Worm (Caenorhabditis elegans) whole organism, mixed stage, embryonic: ENCODE results near the gene eat-17.

Source experiments
- bed-3 ChIP-seq: fragments of 200-800 bp; sonication (Bioruptor generic); optimal IDR thresholded peaks from 3 replicates; lab custom pipeline; 2018; ENCODE audit warnings: mild to moderate bottlenecking, missing genetic modification characterization, moderate library complexity, missing compliant biosample characterization
- blmp-1 ChIP-seq: fragments of 150-350 bp; optimal IDR thresholded peaks from 2 replicates; lab custom pipeline; 2014; ENCODE audit warnings: missing biosample characterization, missing genetic modification characterization
- ceh-39 ChIP-seq: fragments of 150-350 bp; optimal IDR thresholded peaks from 2 replicates; lab custom pipeline; 2014; ENCODE audit warnings: missing biosample characterization, missing genetic modification characterization
- ceh-83 ChIP-seq: fragments of 200-800 bp; sonication (Bioruptor generic); optimal IDR thresholded peaks from 2 replicates; lab custom pipeline; 2018; ENCODE audit warnings: mild to moderate bottlenecking, missing genetic modification characterization, missing compliant biosample characterization
- cnd-1 ChIP-seq: fragments of 200-800 bp; sonication (Bioruptor generic); optimal IDR thresholded peaks from 2 replicates; lab custom pipeline; 2018; ENCODE audit warnings: mild to moderate bottlenecking, missing genetic modification characterization, missing compliant biosample characterization
- drap-1 ChIP-seq: fragments of 200-800 bp; sonication (Bioruptor generic); optimal IDR thresholded peaks from 3 replicates; lab custom pipeline; 2018; ENCODE audit warnings: mild to moderate bottlenecking, missing genetic modification characterization, missing compliant biosample characterization
- elt-3 ChIP-seq: fragments of 150-350 bp; optimal IDR thresholded peaks from 2 replicates; lab custom pipeline; 2014; ENCODE audit warnings: missing biosample characterization, missing genetic modification characterization
- flh-1 ChIP-seq: fragments of 200-800 bp; sonication (Bioruptor generic); optimal IDR thresholded peaks from 2 replicates; lab custom pipeline; 2018; ENCODE audit warnings: mild to moderate bottlenecking, missing genetic modification characterization, moderate library complexity, missing compliant biosample characterization
- ham-2 ChIP-seq: fragments of 200-800 bp; sonication (Bioruptor generic); optimal IDR thresholded peaks from 2 replicates; lab custom pipeline; 2018; ENCODE audit warnings: mild to moderate bottlenecking, missing genetic modification characterization, missing compliant biosample characterization
- hlh-1 ChIP-seq: fragments of 150-350 bp; optimal IDR thresholded peaks from 2 replicates; lab custom pipeline; 2014; ENCODE audit warnings: missing biosample characterization, missing genetic modification reagents, missing genetic modification characterization
- lin-13 ChIP-seq: fragments of 150-350 bp; optimal IDR thresholded peaks from 2 replicates; lab custom pipeline; 2014; ENCODE audit warnings: missing biosample characterization, missing genetic modification characterization
- lin-32 ChIP-seq: fragments of 200-800 bp; sonication (Bioruptor generic); optimal IDR thresholded peaks from 2 replicates; lab custom pipeline; 2018; ENCODE audit warnings: mild to moderate bottlenecking, missing genetic modification characterization, missing compliant biosample characterization
- lsy-2 ChIP-seq: fragments of 150-350 bp; optimal IDR thresholded peaks from 2 replicates; lab custom pipeline; 2014; ENCODE audit warnings: missing biosample characterization, missing genetic modification characterization
- mab-5 ChIP-seq: fragments of 150-350 bp; optimal IDR thresholded peaks from 2 replicates; lab custom pipeline; 2014; ENCODE audit warnings: missing biosample characterization, missing genetic modification characterization
- mep-1 ChIP-seq: fragments of 150-350 bp; optimal IDR thresholded peaks from 2 replicates; lab custom pipeline; 2017; ENCODE audit warnings: missing biosample characterization, missing genetic modification reagents, missing genetic modification characterization, inconsistent platforms
- mls-2 ChIP-seq: sonication (generic microtip); optimal IDR thresholded peaks from 2 replicates; lab custom pipeline; 2016; ENCODE audit warnings: mild to moderate bottlenecking, missing genetic modification characterization, moderate library complexity, missing compliant biosample characterization
- nhr-12 ChIP-seq: fragments of 150-350 bp; optimal IDR thresholded peaks from 2 replicates; lab custom pipeline; 2014; ENCODE audit warnings: missing biosample characterization, missing genetic modification characterization
- nhr-2 ChIP-seq: fragments of 150-350 bp; optimal IDR thresholded peaks from 2 replicates; lab custom pipeline; 2014; ENCODE audit warnings: missing biosample characterization, missing genetic modification characterization
- nhr-237 ChIP-seq: fragments of 150-350 bp; optimal IDR thresholded peaks from 2 replicates; lab custom pipeline; 2014; ENCODE audit warnings: missing biosample characterization, missing genetic modification characterization
- nhr-28 ChIP-seq: fragments of 150-350 bp; optimal IDR thresholded peaks from 2 replicates; lab custom pipeline; 2014; ENCODE audit warnings: missing biosample characterization, missing genetic modification characterization
- nhr-76 ChIP-seq: sonication (generic microtip); optimal IDR thresholded peaks from 2 replicates; lab custom pipeline; 2017; ENCODE audit warnings: missing biosample characterization, missing genetic modification characterization
- sem-2 ChIP-seq: fragments of 200-800 bp; sonication (Bioruptor generic); optimal IDR thresholded peaks from 2 replicates; lab custom pipeline; 2018; ENCODE audit warnings: mild to moderate bottlenecking, missing genetic modification characterization, missing compliant biosample characterization
- snpc-4 ChIP-seq: fragments of 150-350 bp; optimal IDR thresholded peaks from 2 replicates; lab custom pipeline; 2014; ENCODE audit warnings: missing biosample characterization, missing genetic modification characterization
- sptf-1 ChIP-seq: sonication (generic microtip); optimal IDR thresholded peaks from 2 replicates; lab custom pipeline; 2017; ENCODE audit warnings: mild to moderate bottlenecking, missing genetic modification characterization, moderate library complexity, missing compliant biosample characterization
- tbx-8 ChIP-seq: fragments of 200-800 bp; sonication (Bioruptor generic); optimal IDR thresholded peaks from 2 replicates; lab custom pipeline; 2018; ENCODE audit warnings: mild to moderate bottlenecking, missing genetic modification characterization, moderate library complexity, missing compliant biosample characterization
- unc-120 ChIP-seq: sonication (generic microtip); optimal IDR thresholded peaks from 2 replicates; lab custom pipeline; 2017; ENCODE audit warnings: missing genetic modification characterization, missing compliant biosample characterization; ENCODE audit not compliant: poor library complexity, severe bottlenecking
- unc-39 ChIP-seq: fragments of 150-350 bp; optimal IDR thresholded peaks from 2 replicates; lab custom pipeline; 2014; ENCODE audit warnings: missing biosample characterization, missing genetic modification characterization
- unc-62 ChIP-seq: fragments of 150-350 bp; optimal IDR thresholded peaks from 2 replicates; lab custom pipeline; 2014; ENCODE audit warnings: missing biosample characterization, missing genetic modification reagents, missing genetic modification characterization
- zip-8 ChIP-seq: fragments of 150-350 bp; optimal IDR thresholded peaks from 2 replicates; lab custom pipeline; 2014; ENCODE audit warnings: missing biosample characterization, missing genetic modification characterization
- ztf-11 ChIP-seq: fragments of 150-350 bp; optimal IDR thresholded peaks from 2 replicates; lab custom pipeline; 2014; ENCODE audit warnings: missing biosample characterization, missing genetic modification characterization

eat-17 gene

ce11 chrX:16381115-16381514 lies 35.5 kb downstream of the eat-17 start:
- TF ChIP-seq mep-1 (tag; lab: Kevin White, UChicago) (no peak), sptf-1 (tag; lab: Kevin White, UChicago) (no peak), hlh-1 (tag; lab: Kevin White, UChicago) (no peak), snpc-4 (tag; lab: Kevin White, UChicago) (no peak), nhr-237 (no peak), tbx-8 (GFP tag; lab: Kevin White, UChicago) (no peak), drap-1 (GFP tag; lab: Kevin White, UChicago) (no peak), lsy-2 (tag; lab: Kevin White, UChicago) (no peak), sem-2 (GFP tag; lab: Kevin White, UChicago) (no peak), cnd-1 (tag; lab: Kevin White, UChicago) (no peak), elt-3 (tag; lab: Kevin White, UChicago) (no peak), ham-2 (GFP tag; lab: Kevin White, UChicago) (no peak), nhr-12 (tag; lab: Kevin White, UChicago) (no peak), ceh-83 (no peak), unc-39 (no peak), lin-13 (tag; lab: Kevin White, UChicago) (no peak)
- TF ChIP-seq, all 35 proteins: peak for 0

ce11 chrX:16377903-16378302 lies 38.7 kb downstream of the eat-17 start:
- TF ChIP-seq unc-120 (tag; lab: Kevin White, UChicago): peak; percentile 77
- TF ChIP-seq cnd-1 (tag; lab: Kevin White, UChicago): peak; percentile 14
- no peak for TF ChIP-seq nhr-2 (tag; lab: Kevin White, UChicago)
- TF ChIP-seq ham-2 (GFP tag; lab: Kevin White, UChicago): peak; percentile 35
- TF ChIP-seq lsy-2 (tag; lab: Kevin White, UChicago): no peak
- TF ChIP-seq nhr-76 (tag; lab: Kevin White, UChicago): no peak
- TF ChIP-seq flh-1 (GFP tag; lab: Kevin White, UChicago): no peak
- peak; percentile 67 for TF ChIP-seq sptf-1 (tag; lab: Kevin White, UChicago)
- TF ChIP-seq blmp-1 (tag; lab: Kevin White, UChicago): no peak
- TF ChIP-seq drap-1 (GFP tag; lab: Kevin White, UChicago): peak; percentile 42
- TF ChIP-seq tbx-8 (GFP tag; lab: Kevin White, UChicago): no peak

DNA sequence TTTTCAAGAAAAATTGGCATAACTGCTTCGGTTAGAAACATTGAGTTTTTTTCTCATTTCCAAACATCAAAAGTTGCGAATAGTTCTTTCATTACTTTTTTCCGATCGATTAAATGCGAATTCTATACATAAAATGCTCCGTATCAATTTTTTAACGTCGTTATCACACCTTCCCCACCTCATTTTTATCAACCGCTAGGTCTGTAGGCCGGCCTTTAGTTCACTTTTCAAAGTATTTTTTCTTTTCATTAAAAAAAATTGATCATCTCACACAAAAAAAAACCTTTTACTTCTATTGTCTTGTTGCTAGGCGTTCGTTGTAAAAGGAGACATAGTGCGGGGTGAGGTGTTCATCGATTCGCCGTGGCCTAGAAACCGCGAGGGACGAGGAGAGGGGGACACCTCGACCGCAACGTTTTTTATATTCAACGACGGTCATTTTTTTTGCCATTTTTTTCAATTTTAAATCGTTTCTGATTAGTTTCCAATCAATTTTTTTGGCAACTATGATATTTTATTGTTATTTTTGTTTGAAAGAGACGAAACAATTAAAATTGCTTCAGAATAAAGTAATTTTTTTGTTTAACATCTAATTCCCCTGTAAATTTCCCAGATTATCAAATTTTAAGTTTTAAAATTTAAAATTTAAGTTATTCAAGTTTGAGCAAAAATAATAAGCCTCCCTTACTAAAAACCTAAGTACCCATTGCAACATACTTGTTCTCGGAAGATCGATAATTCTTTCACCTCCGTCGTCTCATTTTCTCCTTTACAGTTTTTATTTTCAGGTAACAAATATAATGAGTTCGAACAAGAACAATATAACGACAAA lies 40.6 kb downstream of the eat-17 start, which contains the start of gene sur-7:
sur-7 (plus strand) TSS at position 782 of the 832 bp plus-strand sequence.
- no peak for TF ChIP-seq sem-2 (GFP tag; lab: Kevin White, UChicago)
- TF ChIP-seq zip-8 (tag; lab: Kevin White, UChicago): no peak
- no peak for TF ChIP-seq bed-3 (GFP tag; lab: Kevin White, UChicago)
- TF ChIP-seq ceh-83: no peak
- TF ChIP-seq lsy-2 (tag; lab: Kevin White, UChicago): no peak
- TF ChIP-seq unc-120 (tag; lab: Kevin White, UChicago): no peak
- TF ChIP-seq ham-2 (GFP tag; lab: Kevin White, UChicago): no peak
- TF ChIP-seq flh-1 (GFP tag; lab: Kevin White, UChicago): no peak
- no peak for TF ChIP-seq lin-32 (GFP tag; lab: Kevin White, UChicago)
- no peak for TF ChIP-seq nhr-76 (tag; lab: Kevin White, UChicago)
- TF ChIP-seq mab-5 (tag; lab: Kevin White, UChicago): no peak
- no peak for TF ChIP-seq lin-13 (tag; lab: Kevin White, UChicago)
- no peak for TF ChIP-seq hlh-1 (tag; lab: Kevin White, UChicago)
- TF ChIP-seq ztf-11 (tag; lab: Kevin White, UChicago): no peak
- TF ChIP-seq snpc-4 (tag; lab: Kevin White, UChicago): no peak
- TF ChIP-seq drap-1 (GFP tag; lab: Kevin White, UChicago): no peak
- TF ChIP-seq unc-39: no peak
- no peak for TF ChIP-seq elt-3 (tag; lab: Kevin White, UChicago)
- no peak for TF ChIP-seq tbx-8 (GFP tag; lab: Kevin White, UChicago)
- no peak for TF ChIP-seq cnd-1 (tag; lab: Kevin White, UChicago)
- TF ChIP-seq, all 35 proteins: peak for 0

DNA sequence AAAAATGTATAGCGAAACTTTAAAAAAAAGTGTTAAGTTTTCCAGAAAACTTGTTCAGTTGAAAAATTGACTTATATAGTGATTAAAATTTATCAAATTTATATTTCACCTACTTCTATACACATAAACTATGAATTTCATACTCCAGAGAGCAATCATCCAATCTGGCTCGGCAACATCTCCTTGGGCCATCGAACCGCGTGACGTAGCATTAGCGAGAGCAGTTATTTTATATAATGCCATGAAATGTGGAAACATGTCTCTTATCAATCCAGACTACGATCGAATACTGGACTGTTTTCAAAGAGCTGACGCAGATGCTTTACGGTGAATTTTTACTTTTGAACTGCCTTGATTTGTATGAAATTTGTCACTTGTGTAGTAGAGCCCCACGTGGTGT lies 47.2 kb downstream of the eat-17 start:
- TF ChIP-seq mls-2 (tag; lab: Kevin White, UChicago) (no peak), nhr-28 (tag; lab: Kevin White, UChicago) (no peak), mab-5 (tag; lab: Kevin White, UChicago) (no peak), hlh-1 (tag; lab: Kevin White, UChicago) (no peak), elt-3 (tag; lab: Kevin White, UChicago) (no peak), nhr-76 (tag; lab: Kevin White, UChicago) (no peak), ceh-39 (tag; lab: Kevin White, UChicago) (no peak), nhr-12 (tag; lab: Kevin White, UChicago) (no peak), ham-2 (GFP tag; lab: Kevin White, UChicago) (no peak), unc-62 (GFP tag; lab: Kevin White, UChicago) (no peak), nhr-237 (no peak), sem-2 (GFP tag; lab: Kevin White, UChicago) (no peak), nhr-2 (tag; lab: Kevin White, UChicago) (no peak), drap-1 (GFP tag; lab: Kevin White, UChicago) (no peak), lin-13 (tag; lab: Kevin White, UChicago) (no peak), snpc-4 (tag; lab: Kevin White, UChicago) (no peak), ceh-83 (no peak), unc-39 (no peak), lin-32 (GFP tag; lab: Kevin White, UChicago) (no peak), flh-1 (GFP tag; lab: Kevin White, UChicago) (no peak)
